Fruit fly (Drosophila melanogaster) whole organism, embryonic: ENCODE data around the gene ca.

Source experiments
- Adf1 ChIP-seq: fragments of 200-800 bp; sonication (Bioruptor generic); IDR thresholded peaks from 2 replicates; pipeline ENCODE4 v1.3.6; 2022; ENCODE audit warnings: missing biosample characterization, missing genetic modification characterization
- CG11560 ChIP-seq: fragments of 200-800 bp; sonication (Bioruptor generic); IDR thresholded peaks from 3 replicates; pipeline ENCODE4 v1.3.6; 2022; ENCODE audit warnings: missing biosample characterization, missing genetic modification characterization
- CG1233 ChIP-seq: fragments of 200-800 bp; sonication (Bioruptor generic); optimal IDR thresholded peaks from 4 replicates; lab custom pipeline; 2018; ENCODE audit warnings: missing biosample characterization, mild to moderate bottlenecking, missing genetic modification characterization
- CG16863 ChIP-seq: fragments of 200-800 bp; sonication (Bioruptor generic); optimal IDR thresholded peaks from 3 replicates; lab custom pipeline; 2016; ENCODE audit warnings: missing biosample characterization, missing genetic modification characterization
- CG2678 ChIP-seq: fragments of 200-800 bp; sonication (Bioruptor generic); optimal IDR thresholded peaks from 3 replicates; lab custom pipeline; 2019; ENCODE audit warnings: missing biosample characterization, mild to moderate bottlenecking, missing genetic modification characterization, moderate library complexity
- CG34376 ChIP-seq: fragments of 200-800 bp; sonication (Bioruptor generic); optimal IDR thresholded peaks from 2 replicates; lab custom pipeline; 2018; ENCODE audit warnings: missing biosample characterization, mild to moderate bottlenecking, missing genetic modification characterization
- CG4424 ChIP-seq: fragments of 200-800 bp; sonication (Bioruptor generic); optimal IDR thresholded peaks from 3 replicates; lab custom pipeline; 2016; ENCODE audit warnings: missing biosample characterization, missing genetic modification characterization
- CG5180 ChIP-seq: fragments of 200-800 bp; sonication (Bioruptor generic); optimal IDR thresholded peaks from 3 replicates; lab custom pipeline; 2017; ENCODE audit warnings: missing biosample characterization, missing genetic modification characterization, mild to moderate bottlenecking, moderate library complexity, missing genetic modification reagents
- CG7928 ChIP-seq: fragments of 200-800 bp; sonication (Bioruptor generic); optimal IDR thresholded peaks from 2 replicates; lab custom pipeline; 2017; ENCODE audit warnings: missing biosample characterization, mild to moderate bottlenecking, missing genetic modification characterization
- CG8290 ChIP-seq, 3 experiments: fragments of 200-800 bp; sonication (Bioruptor generic); optimal IDR thresholded peaks; 2 replicates each; lab custom pipeline; 2016 to 2019; ENCODE audit warnings: missing biosample characterization in 3 of 3, missing genetic modification characterization in 3 of 3, mild to moderate bottlenecking in 2 of 3, moderate library complexity in 1 of 3
- CG8944 ChIP-seq: fragments of 200-800 bp; sonication (Bioruptor generic); optimal IDR thresholded peaks from 3 replicates; lab custom pipeline; 2016; ENCODE audit warnings: missing biosample characterization, missing genetic modification characterization
- Dll ChIP-seq: fragments of 200-800 bp; sonication (Bioruptor generic); IDR thresholded peaks from 4 replicates; pipeline ENCODE4 v1.3.6; 2022; ENCODE audit warnings: missing biosample characterization, missing genetic modification characterization; ENCODE audit not compliant: partially characterized antibody
- Dref ChIP-seq: fragments of 200-800 bp; sonication (Bioruptor generic); IDR thresholded peaks from 2 replicates; pipeline ENCODE4 v1.3.6; 2022; ENCODE audit warnings: missing biosample characterization, missing genetic modification characterization
- E2f2 ChIP-seq: fragments of 200-800 bp; sonication (Bioruptor generic); IDR thresholded peaks from 2 replicates; pipeline ENCODE4 v1.3.6; 2022; ENCODE audit warnings: missing biosample characterization, missing genetic modification characterization
- Eip74EF ChIP-seq, 2 experiments: fragments of 200-800 bp in 1 of 2; fragments of >200 bp in 1 of 2; sonication (Bioruptor generic) in 1 of 2; optimal IDR thresholded peaks; 2 replicates each; lab custom pipeline; 2017 to 2019; ENCODE audit warnings: missing biosample characterization in 2 of 2, missing genetic modification characterization in 2 of 2, mild to moderate bottlenecking in 1 of 2, moderate library complexity in 1 of 2
- GATAe ChIP-seq: fragments of 200-800 bp; sonication (Bioruptor generic); conservative IDR thresholded peaks from 2 replicates; pipeline ENCODE4 v1.3.6; 2022; ENCODE audit warnings: missing biosample characterization, missing genetic modification characterization
- Gsc ChIP-seq: fragments of 200-800 bp; sonication (Bioruptor generic); IDR thresholded peaks from 2 replicates; pipeline ENCODE4 v1.3.6; 2022; ENCODE audit warnings: missing biosample characterization, missing genetic modification characterization
- Gug ChIP-seq: fragments of 200-800 bp; sonication (Bioruptor generic); IDR thresholded peaks from 4 replicates; pipeline ENCODE4 v1.3.6; 2022; ENCODE audit warnings: missing biosample characterization, missing genetic modification characterization
- Med ChIP-seq: fragments of 200-800 bp; sonication (Bioruptor generic); peaks from one replicate; lab custom pipeline; 2016; ENCODE audit warnings: missing biosample characterization, missing genetic modification characterization, mild to moderate bottlenecking, inconsistent platforms, moderate library complexity
- Meics ChIP-seq: fragments of 200-800 bp; sonication (Bioruptor generic); optimal IDR thresholded peaks from 2 replicates; lab custom pipeline; 2017; ENCODE audit warnings: missing biosample characterization, mild to moderate bottlenecking, missing genetic modification characterization
- Nf-YC ChIP-seq: fragments of 200-800 bp; optimal IDR thresholded peaks from 3 replicates; lab custom pipeline; 2019; ENCODE audit warnings: missing biosample characterization, mild to moderate bottlenecking, missing genetic modification characterization, moderate library complexity
- Rx ChIP-seq: fragments of 200-800 bp; sonication (Bioruptor generic); IDR thresholded peaks from 2 replicates; pipeline ENCODE4 v1.3.6; 2022; ENCODE audit warnings: missing biosample characterization, missing genetic modification characterization
- ap ChIP-seq: fragments of 200-800 bp; sonication (Bioruptor generic); IDR thresholded peaks from 2 replicates; pipeline ENCODE4 v1.3.6; 2022; ENCODE audit warnings: missing biosample characterization, missing genetic modification characterization
- bowl ChIP-seq: fragments of 200-800 bp; sonication (Bioruptor generic); IDR thresholded peaks from 2 replicates; pipeline ENCODE4 v1.3.6; 2022; ENCODE audit warnings: missing biosample characterization, missing genetic modification characterization
- chn ChIP-seq: fragments of 200-800 bp; sonication (Bioruptor generic); optimal IDR thresholded peaks from 2 replicates; lab custom pipeline; 2016; ENCODE audit warnings: missing biosample characterization, missing genetic modification characterization
- danr ChIP-seq: fragments of 200-800 bp; sonication (Bioruptor generic); IDR thresholded peaks from 2 replicates; pipeline ENCODE4 v1.3.6; 2022; ENCODE audit warnings: missing biosample characterization, missing genetic modification characterization
- exex ChIP-seq: fragments of 200-800 bp; sonication (Bioruptor generic); optimal IDR thresholded peaks from 4 replicates; lab custom pipeline; 2018; ENCODE audit warnings: missing biosample characterization, mild to moderate bottlenecking, missing genetic modification characterization, moderate library complexity
- fd96Cb ChIP-seq: fragments of 200-800 bp; sonication (Bioruptor generic); optimal IDR thresholded peaks from 2 replicates; lab custom pipeline; 2018; ENCODE audit warnings: missing biosample characterization, mild to moderate bottlenecking, missing genetic modification characterization, moderate library complexity
- fru ChIP-seq: fragments of >200 bp; optimal IDR thresholded peaks from 2 replicates; lab custom pipeline; 2017
- ftz-f1 ChIP-seq: fragments of 200-800 bp; sonication (Bioruptor generic); optimal IDR thresholded peaks from 2 replicates; lab custom pipeline; 2016; ENCODE audit warnings: missing biosample characterization, missing genetic modification characterization
- grn ChIP-seq: fragments of 200-800 bp; sonication (Bioruptor generic); optimal IDR thresholded peaks from 3 replicates; lab custom pipeline; 2017; ENCODE audit warnings: missing biosample characterization, missing genetic modification characterization
- hb ChIP-seq: fragments of 200-800 bp; sonication (Bioruptor generic); IDR thresholded peaks from 3 replicates; pipeline ENCODE4 v1.3.6; 2022; ENCODE audit warnings: missing biosample characterization, missing genetic modification characterization; ENCODE audit not compliant: partially characterized antibody
- lab ChIP-seq: fragments of 200-800 bp; sonication (Bioruptor generic); optimal IDR thresholded peaks from 3 replicates; lab custom pipeline; 2017; ENCODE audit warnings: missing biosample characterization, missing genetic modification characterization, mild to moderate bottlenecking, moderate library complexity, missing genetic modification reagents
- nerfin-2 ChIP-seq: fragments of 200-800 bp; sonication (Bioruptor generic); IDR thresholded peaks from 2 replicates; pipeline ENCODE4 v1.3.6; 2022; ENCODE audit warnings: missing biosample characterization, missing genetic modification characterization; ENCODE audit not compliant: partially characterized antibody
- pan ChIP-seq, 4 experiments: fragments of >200 bp in 3 of 4; fragments of 200-800 bp in 1 of 4; sonication (Bioruptor generic) in 1 of 4; optimal IDR thresholded peaks in 3 of 4; IDR thresholded peaks in 1 of 4; 2 replicates each; pipeline versions ENCODE4 v1.3.6 to Lab custom; 2017 to 2022; ENCODE audit warnings: missing biosample characterization in 2 of 4, missing genetic modification characterization in 2 of 4, mixed read lengths in 1 of 4
- sd ChIP-seq: fragments of 200-800 bp; sonication (Bioruptor generic); optimal IDR thresholded peaks from 3 replicates; lab custom pipeline; 2018; ENCODE audit warnings: missing biosample characterization, mild to moderate bottlenecking, missing genetic modification characterization, moderate library complexity
- sens ChIP-seq: fragments of 200-800 bp; sonication (Bioruptor generic); peaks from one replicate; lab custom pipeline; 2016; ENCODE audit warnings: missing biosample characterization, missing genetic modification characterization
- sim ChIP-seq: fragments of 200-800 bp; sonication (Bioruptor generic); IDR thresholded peaks from 2 replicates; pipeline ENCODE4 v1.3.6; 2022; ENCODE audit warnings: missing biosample characterization, missing genetic modification characterization
- sug ChIP-seq: fragments of 200-800 bp; optimal IDR thresholded peaks from 2 replicates; lab custom pipeline; 2019; ENCODE audit warnings: missing biosample characterization, mild to moderate bottlenecking, missing genetic modification characterization, moderate library complexity
- tll ChIP-seq, 2 experiments: fragments of 200-800 bp in 1 of 2; fragments of >200 bp in 1 of 2; sonication (Bioruptor generic) in 1 of 2; optimal IDR thresholded peaks; 2 replicates each; lab custom pipeline; 2017 to 2019; ENCODE audit warnings: missing biosample characterization in 2 of 2, missing genetic modification characterization in 2 of 2, mild to moderate bottlenecking in 1 of 2, moderate library complexity in 1 of 2
- wdn ChIP-seq: fragments of 200-800 bp; sonication (Bioruptor generic); IDR thresholded peaks from 2 replicates; pipeline ENCODE4 v1.3.6; 2022; ENCODE audit warnings: missing biosample characterization, missing genetic modification characterization
- zfh2 ChIP-seq: fragments of 200-800 bp; sonication (Bioruptor generic); optimal IDR thresholded peaks from 2 replicates; lab custom pipeline; 2016; ENCODE audit warnings: missing biosample characterization, missing genetic modification characterization

ca gene

DNA sequence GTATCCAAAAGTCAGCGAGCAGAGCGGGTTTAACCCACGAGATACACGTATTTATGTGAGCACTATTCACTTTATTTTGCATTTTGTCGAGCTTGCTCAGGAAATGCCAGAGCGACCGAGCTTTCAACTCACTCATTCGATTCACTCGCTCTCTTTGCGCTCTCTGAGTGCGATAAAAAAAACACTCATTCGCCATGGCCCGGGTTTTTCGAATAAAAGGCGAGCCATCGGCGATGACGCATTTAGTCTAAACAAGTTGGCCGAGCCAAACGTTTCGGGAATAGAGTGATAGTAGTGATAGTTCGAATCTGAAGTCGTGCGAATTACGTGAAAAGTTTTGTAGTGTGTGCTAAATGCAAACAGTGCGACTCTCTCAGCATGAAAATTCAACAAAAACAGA lies 24.2 kb upstream of the ca start (continued):
- no peak for TF ChIP-seq ap (GFP tag; lab: Robert Waterston, UW)
- TF ChIP-seq Nf-YC (tag; lab: Kevin White, UChicago) = peak; percentile 42
- no peak for TF ChIP-seq danr
- no peak for TF ChIP-seq CG4424 (GFP tag; lab: Kevin White, UChicago)
- TF ChIP-seq CG5180 (GFP tag; lab: Kevin White, UChicago) = peak; percentile 1
- no peak for TF ChIP-seq wdn (GFP tag; lab: Robert Waterston, UW)
- no peak for TF ChIP-seq Dref (GFP tag; lab: Robert Waterston, UW)
- TF ChIP-seq Meics (GFP tag; lab: Kevin White, UChicago) = peak; percentile 45
- peak; percentile 12 for TF ChIP-seq CG1233 (GFP tag; lab: Kevin White, UChicago)
- TF ChIP-seq fd96Cb (tag; lab: Kevin White, UChicago) = no peak
- no peak for TF ChIP-seq zfh2 (GFP tag; lab: Kevin White, UChicago)
- no peak for TF ChIP-seq CG16863 (GFP tag; lab: Kevin White, UChicago)

DNA sequence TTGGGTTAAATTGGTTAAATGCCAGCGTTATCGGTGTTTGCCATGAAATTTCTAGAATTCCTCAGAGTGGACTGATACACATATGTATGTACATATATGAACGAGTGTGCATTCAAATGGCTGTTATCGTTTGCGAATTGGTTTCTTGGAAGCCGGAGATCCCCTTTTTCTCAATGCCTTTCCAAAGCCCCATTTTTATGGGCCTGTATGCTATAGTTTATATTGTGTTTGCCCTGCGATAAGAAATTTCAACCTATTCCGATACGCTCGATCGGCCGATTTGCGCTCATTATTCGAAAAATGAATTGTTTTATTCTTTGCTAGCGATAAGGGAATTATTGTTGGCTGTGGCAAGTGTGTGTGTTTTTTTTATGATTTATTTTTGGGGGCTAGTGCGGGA lies 23.4 kb upstream of the ca start:
- no peak for TF ChIP-seq tll (GFP tag; optimal IDR thresholded peaks at IDR 0.05; lab: Kevin White, UChicago)
- TF ChIP-seq sim = no peak
- TF ChIP-seq exex (tag; lab: Kevin White, UChicago) = peak; percentile 86
- TF ChIP-seq Eip74EF (GFP tag; optimal IDR thresholded peaks at IDR 0.05; lab: Kevin White, UChicago) = no peak
- no peak for TF ChIP-seq chn (GFP tag; lab: Kevin White, UChicago)
- no peak for TF ChIP-seq CG8944 (GFP tag; lab: Kevin White, UChicago)
- TF ChIP-seq CG11560 (tag; lab: Robert Waterston, UW) = no peak
- peak; percentile 39; the same call in 1 of the 2 replicates for TF ChIP-seq GATAe (GFP tag; lab: Robert Waterston, UW)
- TF ChIP-seq fru (lab: Kevin White, UChicago) = no peak
- no peak for TF ChIP-seq hb (GFP tag; lab: Robert Waterston, UW)
- TF ChIP-seq CG2678 = peak; percentile 35
- no peak for TF ChIP-seq E2f2 (GFP tag; lab: Robert Waterston, UW)
- TF ChIP-seq CG7928 (GFP tag; lab: Kevin White, UChicago) = no peak
- peak; percentile 9 for TF ChIP-seq sug
- no peak for TF ChIP-seq bowl
- TF ChIP-seq Gug (GFP tag; lab: Robert Waterston, UW) = no peak
- no peak for TF ChIP-seq Dll (GFP tag; lab: Robert Waterston, UW)
- TF ChIP-seq Rx (GFP tag; lab: Robert Waterston, UW) = no peak
- TF ChIP-seq lab (GFP tag; lab: Kevin White, UChicago) = peak; percentile 13
- no peak for TF ChIP-seq Meics (GFP tag; lab: Kevin White, UChicago)
- TF ChIP-seq CG34376 (GFP tag; lab: Kevin White, UChicago) = peak; percentile 53
- peak; percentile 69 for TF ChIP-seq sens (GFP tag; lab: Kevin White, UChicago)
- no peak for TF ChIP-seq Gsc (GFP tag; lab: Robert Waterston, UW)
- TF ChIP-seq CG16863 (GFP tag; lab: Kevin White, UChicago) = no peak
- TF ChIP-seq pan (optimal IDR thresholded peaks at IDR 0.05; lab: Kevin White, UChicago) = no peak
- TF ChIP-seq pan (GFP tag; optimal IDR thresholded peaks at IDR 0.05 in 1 of 2, IDR thresholded peaks at IDR 0.05 in 1 of 2) = peak in 1 of 2 experiments; percentile 8
- no peak for TF ChIP-seq ftz-f1 (GFP tag; lab: Kevin White, UChicago)
- TF ChIP-seq Med (GFP tag; lab: Kevin White, UChicago) = peak; percentile 0
- TF ChIP-seq Adf1 = no peak
- no peak for TF ChIP-seq nerfin-2 (GFP tag; lab: Robert Waterston, UW)
- no peak for TF ChIP-seq CG8290 (GFP tag; optimal IDR thresholded peaks at IDR 0.05; lab: Kevin White, UChicago)
- TF ChIP-seq CG8290 (tag; optimal IDR thresholded peaks at IDR 0.05; lab: Kevin White, UChicago) = no peak
- TF ChIP-seq sd (tag; lab: Kevin White, UChicago) = peak; percentile 79
- peak; percentile 21 for TF ChIP-seq grn (GFP tag; lab: Kevin White, UChicago)
